Fruit fly (Drosophila melanogaster): ENCODE measurements around the gene Cnx14D.

Cnx14D gene

DNA sequence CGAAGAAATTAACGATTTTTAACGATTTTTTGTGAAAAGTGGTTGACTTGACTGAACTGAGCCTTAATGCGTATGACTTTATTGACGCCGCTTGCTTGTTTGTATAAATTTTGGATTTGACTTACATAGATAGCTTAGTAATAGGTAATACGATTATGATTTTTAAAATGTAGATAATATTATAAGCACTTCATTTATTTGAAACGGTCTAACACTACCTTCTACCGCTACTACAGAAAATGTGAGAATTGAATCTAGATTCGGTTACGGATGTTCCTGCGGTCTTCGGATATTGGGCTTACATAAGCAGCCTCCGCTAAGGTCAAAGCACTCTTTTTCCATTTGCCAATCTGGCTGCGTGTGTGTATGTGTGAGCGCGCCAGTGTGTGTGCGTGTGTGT is at the start of gene Cnx14D:
Gene Cnx14D, minus strand, starts transcription at position 101 of the 400 bp plus-strand sequence.
- no peak for TF ChIP-seq CG17801 (GFP tag; optimal IDR thresholded peaks at IDR 0.05; ENCODE audit: partially characterized antibody)

DNA sequence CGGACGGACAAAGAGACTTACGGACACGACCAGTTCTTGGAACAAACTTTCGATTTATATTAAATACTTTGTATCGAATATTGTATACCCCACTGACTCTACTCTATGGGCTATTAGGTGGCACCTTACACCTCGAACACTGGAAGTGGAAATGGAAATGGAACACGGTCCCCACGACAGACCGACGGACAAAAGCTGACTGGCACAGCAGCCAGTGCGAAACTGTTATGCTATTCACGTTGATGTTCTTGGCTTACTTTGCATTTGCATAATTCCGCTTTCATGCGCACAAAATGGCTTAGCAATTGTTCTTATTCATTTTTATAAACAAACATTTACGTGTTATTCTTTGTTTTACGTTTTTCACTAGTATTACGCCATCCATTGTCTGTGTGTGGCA is 48.9 kb upstream of the Cnx14D start:
- TF ChIP-seq CG17801 (GFP tag; optimal IDR thresholded peaks at IDR 0.05; ENCODE audit: partially characterized antibody): no peak

DNA sequence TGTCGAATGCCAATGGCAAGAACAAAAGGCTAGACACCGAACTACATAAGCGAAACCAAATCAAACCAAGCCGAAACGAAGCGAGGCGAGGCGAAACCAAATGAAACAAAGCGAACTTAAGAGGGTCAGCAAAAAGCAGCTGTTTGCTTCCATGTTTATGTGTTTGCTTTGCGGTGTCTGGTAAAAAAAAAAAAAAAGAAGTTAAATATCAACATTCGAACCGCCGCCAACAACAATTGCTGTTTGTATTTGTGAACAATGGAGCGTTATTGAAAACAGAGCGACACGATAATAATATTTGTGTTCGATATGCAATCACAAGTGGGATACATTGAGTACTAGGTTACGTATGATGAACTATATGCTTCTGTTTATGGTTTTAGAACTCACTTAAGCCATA is 48.4 kb upstream of the Cnx14D start:
- TF ChIP-seq CG17801 (GFP tag; optimal IDR thresholded peaks at IDR 0.05; ENCODE audit: partially characterized antibody): no peak

DNA sequence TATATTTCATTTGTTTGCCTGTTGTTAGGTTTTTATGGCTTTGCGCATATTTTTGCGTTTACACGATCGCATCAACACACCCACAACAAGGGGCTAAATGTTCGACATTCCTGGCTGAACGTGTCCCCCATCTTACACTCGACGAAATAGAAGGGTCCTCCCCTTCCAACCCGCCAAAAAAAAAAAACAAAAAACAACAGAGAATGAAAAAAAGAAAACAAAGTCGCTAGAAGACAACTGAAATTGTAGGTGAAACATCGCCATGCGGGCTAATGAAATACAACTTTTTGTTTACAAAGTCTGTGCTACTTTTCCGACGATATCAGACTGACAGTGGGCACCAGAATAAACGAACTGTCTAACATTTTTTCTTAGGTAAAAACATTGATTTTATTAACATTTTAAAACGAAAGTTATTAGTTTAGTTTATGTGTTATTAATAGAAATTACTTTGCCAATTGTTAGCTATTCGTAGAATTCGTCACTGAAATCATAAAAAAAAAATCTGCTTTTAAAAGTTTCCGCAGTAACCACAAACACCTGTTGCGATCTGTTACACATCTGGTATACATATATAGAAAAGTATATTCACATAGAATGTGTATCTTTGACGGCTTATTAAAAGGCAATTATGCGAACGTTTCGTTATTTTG is 45.5 kb upstream of the Cnx14D start:
- no peak for TF ChIP-seq CG17801 (GFP tag; optimal IDR thresholded peaks at IDR 0.05; ENCODE audit: partially characterized antibody)

DNA sequence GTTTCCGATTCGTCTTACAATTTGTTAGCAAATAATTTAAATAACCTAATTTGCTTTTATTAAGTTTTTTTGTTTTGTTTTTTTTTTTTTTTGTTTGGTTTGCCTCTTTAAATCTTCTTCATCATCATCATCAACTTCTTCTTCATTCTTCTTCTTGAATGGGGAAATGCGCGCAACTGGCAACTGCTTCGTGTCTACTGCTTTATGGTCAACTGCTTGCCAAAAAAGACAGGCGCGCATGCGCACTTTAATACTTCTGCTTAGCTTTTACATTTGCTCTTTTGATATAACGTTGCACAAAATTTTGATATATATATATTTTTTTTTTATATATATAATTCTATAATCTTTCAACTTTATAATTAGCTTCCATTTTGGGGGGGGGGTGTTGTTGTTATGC is 40.2 kb upstream of the Cnx14D start:
- no peak for TF ChIP-seq CG17801 (GFP tag; optimal IDR thresholded peaks at IDR 0.05; ENCODE audit: partially characterized antibody)

DNA sequence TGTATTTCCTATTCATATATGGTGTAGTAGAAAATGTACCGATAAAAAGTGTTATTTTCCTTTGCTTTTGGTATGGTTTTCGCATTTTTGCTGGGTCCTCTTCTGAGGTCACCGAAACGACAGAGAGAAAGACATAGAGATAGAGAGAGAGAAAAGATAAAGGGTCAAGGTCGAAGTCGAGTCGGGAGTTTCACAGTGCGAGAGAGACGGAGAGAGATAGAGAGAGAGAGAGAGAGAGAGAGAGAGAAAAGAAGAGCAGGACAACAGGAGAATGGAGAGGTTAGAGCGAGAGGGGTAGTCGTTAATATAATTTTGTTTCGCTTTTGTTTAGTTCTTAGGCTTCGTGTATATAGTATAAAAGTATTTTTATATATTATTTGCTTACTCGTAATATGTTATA is 37.0 kb upstream of the Cnx14D start:
- no peak for TF ChIP-seq CG17801 (GFP tag; optimal IDR thresholded peaks at IDR 0.05; ENCODE audit: partially characterized antibody)

DNA sequence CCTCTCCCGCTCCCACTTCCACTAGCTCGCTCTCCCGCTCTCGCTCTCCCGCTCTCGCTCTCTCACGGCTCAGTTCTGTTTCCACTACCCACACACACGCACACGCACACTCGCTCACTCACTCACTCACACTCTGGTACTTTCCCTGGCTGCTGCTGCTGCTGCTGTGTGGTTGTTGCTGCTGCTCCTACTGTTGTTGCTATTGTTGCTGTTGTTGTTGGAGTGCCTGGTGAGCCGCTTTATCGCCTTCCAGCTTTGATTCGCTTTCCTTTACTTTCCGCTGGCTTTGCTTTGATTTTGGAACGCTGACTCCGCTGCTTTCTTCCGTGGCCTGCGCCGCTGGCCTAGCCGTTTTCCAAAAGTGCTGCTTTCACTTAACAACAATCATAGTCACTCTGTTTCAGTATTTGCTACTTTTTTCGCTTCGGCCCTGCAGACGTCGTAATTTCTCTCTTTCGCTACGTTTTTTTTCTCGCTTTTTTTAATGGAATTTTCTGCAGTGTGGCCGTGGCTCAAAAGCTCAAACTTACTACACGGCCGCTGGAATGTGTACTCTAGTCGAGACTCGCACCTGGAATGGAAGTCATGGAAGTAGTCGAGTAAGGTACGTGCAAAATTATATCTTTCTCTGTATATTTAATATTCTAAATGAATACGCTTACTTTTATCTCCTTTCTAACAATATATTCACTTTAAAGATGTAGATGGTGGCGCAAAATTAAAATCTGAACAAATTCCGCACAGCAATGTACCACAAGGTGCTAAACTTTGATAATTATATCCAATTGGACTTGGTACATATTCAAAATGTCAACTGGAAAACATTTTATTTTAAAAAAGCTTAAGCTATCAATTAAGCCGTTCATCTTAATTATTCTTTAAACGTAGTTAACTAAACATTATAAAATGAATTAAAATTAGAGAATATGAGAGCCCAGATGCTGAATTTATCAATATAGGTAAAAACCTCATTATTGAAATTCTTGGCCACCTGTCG is 34.6 kb upstream of the Cnx14D start, which contains the start of gene Pp2B-14D:
Gene Pp2B-14D, minus strand, starts transcription at position 503 of the 997 bp plus-strand sequence.
- TF ChIP-seq CG17801 (GFP tag; optimal IDR thresholded peaks at IDR 0.05; ENCODE audit: partially characterized antibody): peak; percentile 53

DNA sequence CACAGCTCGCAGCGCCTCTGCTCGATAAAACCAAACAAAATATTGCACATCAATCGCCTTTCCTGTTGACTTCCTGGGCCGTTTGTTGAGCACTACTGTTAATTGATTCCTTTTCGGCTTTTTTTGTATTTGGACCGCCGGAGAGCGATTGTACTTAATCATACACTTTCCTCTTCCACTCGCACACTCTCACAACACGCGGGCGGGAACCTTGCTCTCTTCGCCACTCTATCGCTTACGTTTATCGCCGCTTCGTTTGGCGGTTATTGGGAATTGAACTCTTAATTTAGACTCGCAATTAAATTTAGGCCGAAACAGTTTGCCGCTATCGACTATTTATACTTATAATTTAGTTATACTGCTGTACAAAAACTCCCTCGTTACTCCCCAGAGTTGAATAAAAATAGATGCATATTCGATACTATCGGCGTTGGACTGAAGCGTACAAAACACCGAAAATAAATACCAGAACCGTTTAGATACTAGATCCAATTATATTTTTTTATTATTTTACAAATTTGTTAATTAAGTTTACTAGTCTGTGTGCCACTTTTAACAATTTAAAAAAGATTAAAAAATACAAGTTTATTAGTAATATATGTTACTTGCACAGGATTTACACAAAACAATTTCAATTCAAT is 28.4 kb upstream of the Cnx14D start, which contains the start of gene Arp2:
Gene Arp2, minus strand, starts transcription at position 427 of the 641 bp plus-strand sequence.
- TF ChIP-seq CG17801 (GFP tag; optimal IDR thresholded peaks at IDR 0.05; ENCODE audit: partially characterized antibody): no peak

DNA sequence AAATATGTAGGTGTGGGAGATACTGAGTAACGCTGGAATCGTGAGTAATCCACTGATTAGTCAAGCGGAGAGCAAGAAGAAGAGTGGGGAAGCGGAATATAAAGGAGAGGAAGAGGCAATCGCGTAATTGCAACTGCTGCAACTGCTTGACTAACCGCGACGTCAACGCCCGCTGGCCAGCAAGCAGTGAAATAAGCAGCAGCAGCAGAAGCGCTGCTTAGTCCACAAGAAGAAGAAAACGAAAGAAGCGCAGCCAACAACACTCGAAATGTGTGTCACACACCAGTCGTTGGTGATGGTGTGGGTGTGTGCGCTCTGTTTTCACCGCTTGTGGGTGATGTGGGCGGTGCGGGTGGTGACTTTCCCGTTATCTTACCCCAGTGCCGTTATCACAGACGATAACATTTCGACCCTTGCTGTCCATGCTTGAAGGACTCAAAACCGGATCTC is 27.8 kb upstream of the Cnx14D start:
- TF ChIP-seq CG17801 (GFP tag; optimal IDR thresholded peaks at IDR 0.05; ENCODE audit: partially characterized antibody): no peak

DNA sequence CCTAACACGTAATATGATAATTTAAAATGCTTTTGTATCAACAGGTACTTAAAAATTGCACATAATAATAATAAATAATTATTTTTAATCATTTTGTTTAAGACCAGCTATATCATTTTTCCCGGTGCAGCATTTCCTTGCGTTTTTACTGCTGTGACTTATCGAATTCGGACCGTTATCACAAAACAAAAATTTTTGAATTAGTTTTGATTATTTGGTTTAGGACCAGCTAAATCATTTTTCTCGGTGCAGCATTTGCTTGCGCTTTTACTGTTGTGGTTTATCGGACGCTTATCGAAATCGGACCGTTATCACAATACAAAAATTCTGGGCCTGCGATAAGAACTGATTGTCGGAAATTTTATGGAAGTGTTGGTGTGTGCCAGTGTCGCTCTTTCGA is 27.4 kb upstream of the Cnx14D start:
- TF ChIP-seq CG17801 (GFP tag; optimal IDR thresholded peaks at IDR 0.05; ENCODE audit: partially characterized antibody): peak; percentile 79

DNA sequence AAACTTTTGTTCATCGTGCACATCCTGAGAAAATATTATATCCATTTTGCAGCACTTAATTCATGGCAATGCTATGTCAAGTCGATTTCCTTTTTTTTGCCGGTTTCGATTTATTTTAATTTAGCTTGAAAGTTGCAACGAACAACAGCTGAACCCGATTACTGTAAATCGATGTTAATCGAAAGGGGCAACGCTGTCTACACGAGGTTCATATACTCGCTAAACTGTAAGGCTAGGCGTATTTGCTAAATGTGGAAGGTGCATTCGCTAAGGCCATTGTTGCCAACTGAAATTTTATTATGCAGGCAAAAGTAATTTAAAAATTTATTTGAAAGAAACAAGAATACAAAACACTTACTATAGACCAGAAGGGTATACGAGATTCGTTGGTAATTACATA is 22.2 kb upstream of the Cnx14D start, which contains the start of gene CG9902:
Gene CG9902, minus strand, starts transcription at position 131 of the 400 bp plus-strand sequence.
- no peak for TF ChIP-seq CG17801 (GFP tag; optimal IDR thresholded peaks at IDR 0.05; ENCODE audit: partially characterized antibody)

DNA sequence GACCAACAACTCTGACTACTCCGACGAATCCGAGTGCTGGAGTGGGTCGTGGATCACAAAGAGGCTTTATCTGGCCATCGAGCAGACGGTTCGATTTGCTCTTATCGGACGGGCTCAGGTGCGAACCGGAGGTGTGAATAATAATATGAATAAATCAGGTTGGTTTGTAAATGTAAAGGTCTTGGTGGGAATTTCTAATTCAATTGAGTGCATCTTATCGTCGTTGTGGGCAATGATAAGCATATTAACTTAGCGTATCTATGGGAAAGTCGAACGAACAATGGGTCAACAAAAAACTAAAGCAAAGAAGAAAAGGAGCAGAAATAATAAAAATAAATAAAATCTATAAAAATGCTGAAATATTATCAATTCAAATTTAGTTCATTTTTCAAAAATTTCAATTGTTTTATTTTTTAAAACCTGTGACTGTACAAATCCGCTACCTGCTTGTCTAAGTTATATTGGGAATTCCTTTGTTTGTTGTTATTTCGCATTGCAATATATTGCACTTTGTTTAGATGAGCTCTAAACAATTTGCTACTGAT is 15.7 kb upstream of the Cnx14D start, which contains the start of gene CG9903:
Gene CG9903, minus strand, starts transcription at position 51 of the 545 bp plus-strand sequence.
- no peak for TF ChIP-seq CG17801 (GFP tag; optimal IDR thresholded peaks at IDR 0.05; ENCODE audit: partially characterized antibody)

DNA sequence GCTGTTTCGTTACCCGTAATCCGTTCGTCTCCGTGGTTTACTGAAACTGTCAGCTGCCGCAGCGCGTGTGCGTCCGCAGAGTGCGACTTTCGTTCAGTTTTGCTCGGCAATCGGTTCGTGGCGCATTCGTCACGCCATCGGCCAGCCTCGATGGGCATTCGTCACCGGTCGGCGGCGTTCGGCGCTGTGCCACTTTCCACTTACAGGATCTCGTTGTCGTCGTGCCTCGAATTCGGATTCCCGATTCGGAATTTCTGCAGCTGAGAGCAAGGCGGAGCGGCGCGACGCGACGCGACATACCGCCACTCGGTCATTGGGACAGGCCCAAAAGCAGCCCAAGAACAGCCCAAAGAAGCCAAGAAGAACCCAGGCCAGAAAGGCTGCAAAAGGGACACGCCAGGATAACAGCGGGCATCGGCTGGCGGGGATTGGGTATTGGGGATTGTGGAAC is 7.9 kb upstream of the Cnx14D start, which contains the start of gene para:
Gene para, minus strand, starts transcription at position 51 of the 451 bp plus-strand sequence.
- TF ChIP-seq CG17801 (GFP tag; optimal IDR thresholded peaks at IDR 0.05; ENCODE audit: partially characterized antibody): no peak

DNA sequence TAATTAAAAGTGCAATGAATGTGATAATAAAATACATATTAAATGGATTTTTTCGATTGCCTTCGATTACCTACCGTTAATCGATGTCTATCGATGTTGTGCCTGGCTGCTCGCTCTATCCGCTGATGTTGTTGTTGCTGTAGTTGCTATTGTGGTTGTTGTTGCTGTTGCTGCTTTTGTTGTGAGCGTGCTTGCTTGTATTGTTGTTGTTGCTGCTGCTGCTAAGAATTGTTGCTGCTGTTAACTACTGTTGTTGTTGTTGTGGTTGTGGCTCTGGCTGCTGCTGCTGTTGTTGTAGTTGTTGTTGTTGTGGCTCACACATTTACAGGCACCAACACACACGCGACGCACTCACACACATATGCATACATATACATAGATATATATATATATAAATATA is 2.0 kb upstream of the Cnx14D start:
- TF ChIP-seq CG17801 (GFP tag; optimal IDR thresholded peaks at IDR 0.05; ENCODE audit: partially characterized antibody): no peak
